Worm (Caenorhabditis elegans): Measurements from ENCODE around the gene C46C11.4.
A peak's percentile ranks its signal among the peaks of the same experiment; 100 is the strongest.

The C46C11.4 gene

DNA sequence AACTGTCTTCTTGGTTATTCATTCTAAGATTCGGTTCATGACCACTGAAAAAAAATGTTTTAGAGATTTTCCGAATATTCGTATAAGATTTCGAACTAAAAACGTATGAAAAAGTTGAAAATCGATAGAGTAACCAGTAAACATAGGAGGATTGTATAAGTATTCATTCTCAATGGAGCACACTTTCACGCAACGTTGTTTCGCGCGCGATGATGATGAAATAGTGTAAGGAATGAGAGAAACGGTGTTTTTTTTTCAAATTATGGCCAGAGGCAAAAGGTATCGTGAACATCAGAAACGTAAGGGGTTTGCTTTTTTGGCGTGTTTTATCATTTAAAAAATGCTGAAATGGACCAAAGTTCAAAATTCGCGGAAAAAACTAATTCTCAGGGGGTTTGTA, 27.4 kb downstream of the C46C11.4 start, which contains the start of gene pqn-65 (continued):
- TF ChIP-seq ztf-11 (tag; optimal IDR thresholded peaks at IDR 0.05) (no peak), elt-3 (tag; optimal IDR thresholded peaks at IDR 0.05) (no peak), F16B12.6 (tag; optimal IDR thresholded peaks at IDR 0.05) (no peak), dpl-1 (GFP tag; optimal IDR thresholded peaks at IDR 0.05) (peak; percentile 48 to 67 (median 63)), fkh-8 (tag; optimal IDR thresholded peaks at IDR 0.05) (no peak), fkh-10 (GFP tag; optimal IDR thresholded peaks at IDR 0.05) (no peak), nhr-76 (tag; optimal IDR thresholded peaks at IDR 0.05) (no peak), lin-35 (GFP tag; optimal IDR thresholded peaks at IDR 0.05) (peak; percentile 37 to 76), fos-1 (tag; optimal IDR thresholded peaks at IDR 0.05) (no peak), aly-2 (tag; optimal IDR thresholded peaks at IDR 0.05) (no peak), ceh-90 (tag; optimal IDR thresholded peaks at IDR 0.05) (no peak), sup-37 (GFP tag; optimal IDR thresholded peaks at IDR 0.05) (no peak)

DNA sequence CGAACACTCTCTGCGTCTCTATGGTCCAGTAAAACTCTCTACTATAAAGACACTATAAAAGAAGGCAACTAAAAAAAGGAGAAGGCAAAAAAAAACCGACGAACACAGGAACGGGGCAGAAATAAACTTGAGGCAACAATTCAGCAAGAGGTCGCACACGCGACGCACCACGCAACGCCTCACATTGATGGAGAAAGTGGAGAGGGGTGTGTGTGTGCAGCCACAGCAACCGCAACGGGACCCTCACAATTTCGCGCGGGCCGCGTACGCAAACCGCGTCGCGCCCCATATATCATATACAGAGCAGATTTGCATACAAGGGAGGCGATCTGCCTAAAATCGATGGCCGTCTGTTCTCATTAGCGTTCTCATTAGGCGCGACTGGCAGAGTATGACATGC, 30.2 kb downstream of the C46C11.4 start:
- TF ChIP-seq efl-3 (GFP tag; optimal IDR thresholded peaks at IDR 0.05), result no peak
- no peak for TF ChIP-seq alr-1 (tag; optimal IDR thresholded peaks at IDR 0.05; ENCODE audit: borderline replicate concordance)
- peak in 1 of 3 experiments; percentile 52 for TF ChIP-seq ceh-82 (tag; optimal IDR thresholded peaks at IDR 0.05)
- TF ChIP-seq nhr-20 (tag; optimal IDR thresholded peaks at IDR 0.05), result no peak
- peak; percentile 36 for TF ChIP-seq lin-14 (GFP tag; optimal IDR thresholded peaks at IDR 0.05)
- no peak for TF ChIP-seq nhr-11 (tag; optimal IDR thresholded peaks at IDR 0.05)
- TF ChIP-seq efl-1 (optimal IDR thresholded peaks at IDR 0.05), result peak in 1 of 2 experiments; percentile 43
- peak in 1 of 2 experiments; percentile 72 for TF ChIP-seq efl-1 (GFP tag; optimal IDR thresholded peaks at IDR 0.05 in 1 of 2)
- no peak for TF ChIP-seq pag-3 (tag; optimal IDR thresholded peaks at IDR 0.05; ENCODE audit: borderline replicate concordance, insufficient read depth)
- peak in 1 of 3 experiments; percentile 47 for TF ChIP-seq dpl-1 (GFP tag; optimal IDR thresholded peaks at IDR 0.05)
- TF ChIP-seq dsc-1 (tag; optimal IDR thresholded peaks at IDR 0.05), result no peak
- no peak for TF ChIP-seq tlp-1 (tag; optimal IDR thresholded peaks at IDR 0.05)
- TF ChIP-seq aha-1 (tag; optimal IDR thresholded peaks at IDR 0.05), result no peak
- TF ChIP-seq nhr-47 (tag; optimal IDR thresholded peaks at IDR 0.05), result no peak
- TF ChIP-seq lin-35 (GFP tag; optimal IDR thresholded peaks at IDR 0.05), result peak; percentile 14 to 38
- no peak for TF ChIP-seq nhr-28 (tag; optimal IDR thresholded peaks at IDR 0.05)
- peak; percentile 13 for TF ChIP-seq unc-86 (tag; optimal IDR thresholded peaks at IDR 0.05)

ce11 chrX:4615034-4615433, 32.0 kb downstream of the C46C11.4 start:
- TF ChIP-seq lir-3 (tag; optimal IDR thresholded peaks at IDR 0.05; ENCODE audit: poor library complexity), result no peak
- no peak for TF ChIP-seq nhr-90 (tag; optimal IDR thresholded peaks at IDR 0.05; ENCODE audit: poor library complexity)
- no peak for TF ChIP-seq ets-5 (GFP tag; IDR thresholded peaks at IDR 0.05)
- TF ChIP-seq ceh-82 (tag; optimal IDR thresholded peaks at IDR 0.05), result no peak
- no peak for TF ChIP-seq rnt-1 (tag; optimal IDR thresholded peaks at IDR 0.05)
- TF ChIP-seq vab-15 (tag; optimal IDR thresholded peaks at IDR 0.05), result no peak
- TF ChIP-seq mep-1 (tag; optimal IDR thresholded peaks at IDR 0.05), result no peak
- no peak for TF ChIP-seq isw-1 (GFP tag; IDR thresholded peaks at IDR 0.05)
- no peak for TF ChIP-seq fkh-10 (GFP tag; optimal IDR thresholded peaks at IDR 0.05)
- TF ChIP-seq tlp-1 (tag; optimal IDR thresholded peaks at IDR 0.05), result no peak
- TF ChIP-seq C16A3.4 (tag; optimal IDR thresholded peaks at IDR 0.05), result no peak

- no peak for TF ChIP-seq isw-1 (GFP tag; IDR thresholded peaks at IDR 0.05)
- TF ChIP-seq lin-15B (tag; optimal IDR thresholded peaks at IDR 0.05), result no peak
- TF ChIP-seq nhr-90 (tag; optimal IDR thresholded peaks at IDR 0.05; ENCODE audit: poor library complexity), result no peak
- no peak for TF ChIP-seq lin-13 (GFP tag; optimal IDR thresholded peaks at IDR 0.05)
- no peak for TF ChIP-seq mef-2 (tag; optimal IDR thresholded peaks at IDR 0.05)
- no peak for TF ChIP-seq Y116A8C.19 (tag; optimal IDR thresholded peaks at IDR 0.05; ENCODE audit: borderline replicate concordance)
- TF ChIP-seq nhr-19 (GFP tag; conservative IDR thresholded peaks at IDR 0.05), result no peak
These were observed 37.4 kb downstream of the C46C11.4 start for ce11 chrX:4609635-4610034.

All from whole organism, L1 larva.